Fruit fly (Drosophila melanogaster) whole organism, embryonic: ENCODE measurements around the gene CG4942.

ENCODE experiments used
- Antp ChIP-seq: fragments of 200-800 bp; sonication (Bioruptor generic); optimal IDR thresholded peaks from 3 replicates; lab custom pipeline; 2016; ENCODE audit warnings: missing biosample characterization, missing genetic modification characterization
- CG12155 ChIP-seq: fragments of 200-800 bp; sonication (Bioruptor generic); optimal IDR thresholded peaks from 3 replicates; lab custom pipeline; 2016; ENCODE audit warnings: missing biosample characterization, missing genetic modification characterization
- CG34376 ChIP-seq: fragments of 200-800 bp; sonication (Bioruptor generic); optimal IDR thresholded peaks from 2 replicates; lab custom pipeline; 2018; ENCODE audit warnings: missing biosample characterization, mild to moderate bottlenecking, missing genetic modification characterization
- CG5180 ChIP-seq: fragments of 200-800 bp; sonication (Bioruptor generic); optimal IDR thresholded peaks from 3 replicates; lab custom pipeline; 2017; ENCODE audit warnings: missing biosample characterization, missing genetic modification characterization, mild to moderate bottlenecking, moderate library complexity, missing genetic modification reagents
- CG9727 ChIP-seq: fragments of 200-800 bp; sonication (Bioruptor generic); optimal IDR thresholded peaks from 3 replicates; lab custom pipeline; 2017; ENCODE audit warnings: missing biosample characterization, mild to moderate bottlenecking, missing genetic modification characterization
- br ChIP-seq: fragments of >200 bp; optimal IDR thresholded peaks from 2 replicates; lab custom pipeline; 2017
- ttk ChIP-seq: fragments of 200-800 bp; sonication (Bioruptor generic); IDR thresholded peaks from 2 replicates; pipeline ENCODE4 v2.1.2; 2022; ENCODE audit warnings: missing biosample characterization, missing genetic modification characterization

- TF ChIP-seq CG34376 (GFP tag; lab: Kevin White, UChicago) = peak; percentile 81
- no peak for TF ChIP-seq CG12155 (GFP tag; lab: Kevin White, UChicago)
- no peak for TF ChIP-seq CG5180 (GFP tag; lab: Kevin White, UChicago)
- no peak for TF ChIP-seq Antp (GFP tag; lab: Kevin White, UChicago)
- TF ChIP-seq br (lab: Kevin White, UChicago) = no peak
- no peak for TF ChIP-seq ttk (GFP tag; lab: Robert Waterston, UW)
- TF ChIP-seq CG9727 (GFP tag; lab: Kevin White, UChicago) = no peak
Measured at dm6 chr3L:9074285-9074684, 1.4 kb downstream of the CG4942 start, which contains the start of gene teq.
